Fruit fly (Drosophila melanogaster) whole organism, pupa: ENCODE results near the gene CG34417.

Experiments used
- CG10348 ChIP-seq: fragments of 200-800 bp; sonication (Bioruptor generic); IDR thresholded peaks from 2 replicates; pipeline ENCODE4 v1.3.6; 2022; ENCODE audit warnings: missing biosample characterization, missing genetic modification characterization
- CG32121 ChIP-seq: fragments of 200-800 bp; sonication (Bioruptor generic); IDR thresholded peaks from 2 replicates; pipeline ENCODE4 v1.3.6; 2022; ENCODE audit warnings: missing biosample characterization, missing genetic modification characterization
- CG4496 ChIP-seq: fragments of 200-800 bp; sonication (Bioruptor generic); IDR thresholded peaks from 3 replicates; pipeline ENCODE4 v1.3.6; 2022; ENCODE audit warnings: missing biosample characterization, missing genetic modification characterization
- Pif1A ChIP-seq: fragments of 200-800 bp; sonication (Bioruptor generic); optimal IDR thresholded peaks from 3 replicates; lab custom pipeline; 2016; ENCODE audit warnings: missing biosample characterization, missing genetic modification characterization
- Pif1B ChIP-seq: fragments of 200-800 bp; sonication (Bioruptor generic); optimal IDR thresholded peaks from 3 replicates; lab custom pipeline; 2016; ENCODE audit warnings: missing biosample characterization, missing genetic modification characterization
- Snoo ChIP-seq: fragments of 200-800 bp; sonication (Bioruptor generic); optimal IDR thresholded peaks from 3 replicates; lab custom pipeline; 2017; ENCODE audit warnings: missing biosample characterization, mild to moderate bottlenecking, missing genetic modification characterization, inconsistent platforms
- fd96Ca ChIP-seq: fragments of 200-800 bp; sonication (Bioruptor generic); IDR thresholded peaks from 3 replicates; pipeline ENCODE4 v1.3.6; 2022; ENCODE audit warnings: missing biosample characterization, missing genetic modification characterization
- gl ChIP-seq: fragments of 200-800 bp; sonication (Bioruptor generic); optimal IDR thresholded peaks from 2 replicates; lab custom pipeline; 2018; ENCODE audit warnings: missing biosample characterization, mild to moderate bottlenecking, missing genetic modification characterization
- rn ChIP-seq: fragments of 200-800 bp; sonication (Bioruptor generic); IDR thresholded peaks from 2 replicates; pipeline ENCODE4 v1.3.6; 2022; ENCODE audit warnings: missing biosample characterization, missing genetic modification characterization

DNA sequence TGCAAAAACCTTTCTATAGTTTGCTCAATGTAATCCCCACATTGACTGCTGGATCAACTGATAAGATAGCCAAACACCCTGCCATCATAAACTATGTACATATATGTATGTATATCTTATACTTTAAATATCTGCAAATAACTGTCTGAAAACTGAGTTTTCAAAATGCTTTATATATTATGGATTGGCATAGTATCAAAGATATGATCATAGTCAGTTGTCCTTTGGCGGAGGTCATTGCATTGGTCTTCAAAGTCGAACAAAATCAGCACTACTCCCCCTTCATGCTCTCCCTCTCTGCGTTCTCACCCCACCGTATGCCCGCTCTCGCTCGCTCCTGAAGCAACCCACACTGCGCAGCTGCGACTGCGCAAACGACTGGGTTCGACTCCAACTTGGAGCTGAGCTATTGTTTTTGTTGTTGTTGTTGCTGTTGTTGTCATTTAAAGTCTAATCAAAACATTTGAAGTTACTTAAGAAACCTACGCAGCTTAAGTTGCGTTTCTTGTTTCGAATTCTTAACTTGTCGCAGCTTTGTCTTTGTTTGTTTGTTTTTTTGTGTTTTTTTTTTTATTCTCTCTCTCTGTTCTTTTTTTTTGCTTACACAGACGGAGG, 84.5 kb downstream of the CG34417 start:
- TF ChIP-seq gl (tag; lab: Kevin White, UChicago) (no peak), CG32121 (GFP tag; lab: Robert Waterston, UW) (no peak), Snoo (tag; lab: Kevin White, UChicago) (no peak), Pif1B (GFP tag; lab: Kevin White, UChicago) (no peak), CG4496 (GFP tag; lab: Robert Waterston, UW) (no peak), rn (GFP tag; lab: Robert Waterston, UW) (no peak), Pif1A (GFP tag; lab: Kevin White, UChicago) (no peak), CG10348 (GFP tag; lab: Robert Waterston, UW) (no peak), fd96Ca (no peak)
